Fruit fly (Drosophila melanogaster): ENCODE results near the gene Spn28Da.

dm6 chr2L:7914948-7915549 is 26.1 kb upstream of the Spn28Da start:
- TF ChIP-seq CTCF (optimal IDR thresholded peaks at IDR 0.05) (no peak), CG8478 (optimal IDR thresholded peaks at IDR 0.05) (no peak)

Measured in S2 (cell line).